Worm (Caenorhabditis elegans) whole organism, early embryonic: ENCODE results near the gene egl-26.

ENCODE experiments used
- ceh-36 ChIP-seq: sonication (generic microtip); optimal IDR thresholded peaks from 2 replicates; lab custom pipeline; 2016; ENCODE audit warnings: missing genetic modification characterization, inconsistent platforms, missing compliant biosample characterization
- scrt-1 ChIP-seq: fragments of 200-800 bp; sonication (Bioruptor generic); IDR thresholded peaks from 2 replicates; pipeline ENCODE4 v1.3.6; 2022; ENCODE audit warnings: missing genetic modification characterization, missing compliant biosample characterization
- tbx-11 ChIP-seq: fragments of 200-800 bp; sonication (Bioruptor generic); IDR thresholded peaks from 2 replicates; pipeline ENCODE4 v1.3.6; 2022; ENCODE audit warnings: missing genetic modification characterization, missing compliant biosample characterization

ce11 chrII:95177-95576 lies 25.7 kb downstream of the egl-26 start, which contains the start of gene C50D2.7:
- TF ChIP-seq ceh-36 (no peak), tbx-11 (GFP tag; lab: Robert Waterston, UW) (no peak), scrt-1 (no peak)
